Worm (Caenorhabditis elegans) whole organism, L4 larva: ENCODE measurements around the gene B0302.2.
A peak's percentile ranks its signal among the peaks of the same experiment; 100 is the strongest.

Experiments
- F44E2.7 ChIP-seq: fragments of 200-800 bp; sonication (Bioruptor generic); IDR thresholded peaks from 2 replicates; pipeline ENCODE4 v2.1.2; 2022; ENCODE audit warnings: missing genetic modification characterization, missing compliant biosample characterization
- R02D3.7 ChIP-seq: fragments of 150-350 bp; sonication (generic microtip); optimal IDR thresholded peaks from 3 replicates; lab custom pipeline; 2014; ENCODE audit warnings: missing biosample characterization, missing genetic modification characterization
- T20F7.1 ChIP-seq: fragments of 200-800 bp; sonication (Bioruptor generic); optimal IDR thresholded peaks from 2 replicates; lab custom pipeline; 2018; ENCODE audit warnings: mild to moderate bottlenecking, missing genetic modification characterization, missing compliant biosample characterization
- T26A8.4 ChIP-seq: fragments of 200-800 bp; sonication (Bioruptor generic); IDR thresholded peaks from 2 replicates; pipeline ENCODE4 v1.3.6; 2022; ENCODE audit warnings: missing genetic modification characterization, missing compliant biosample characterization
- Y5F2A.4 ChIP-seq: fragments of 200-800 bp; sonication (Bioruptor generic); optimal IDR thresholded peaks from 2 replicates; lab custom pipeline; 2018; ENCODE audit warnings: mild to moderate bottlenecking, missing genetic modification characterization, missing compliant biosample characterization
- Y75B8A.6 ChIP-seq: fragments of 200-800 bp; sonication (Bioruptor generic); IDR thresholded peaks from 2 replicates; pipeline ENCODE4 v1.3.6; 2022; ENCODE audit warnings: missing genetic modification reagents, missing genetic modification characterization, missing compliant biosample characterization
- ZK546.5 ChIP-seq, 2 experiments: sonication (generic microtip); optimal IDR thresholded peaks; 2 replicates each; lab custom pipeline; 2017; ENCODE audit warnings: missing biosample characterization in 2 of 2, missing genetic modification characterization in 2 of 2
- ceh-20 ChIP-seq: fragments of 200-800 bp; sonication (Bioruptor generic); IDR thresholded peaks from 2 replicates; pipeline ENCODE4 v1.3.6; 2022; ENCODE audit warnings: missing genetic modification reagents, missing genetic modification characterization, missing compliant biosample characterization
- ceh-28 ChIP-seq: fragments of 150-350 bp; optimal IDR thresholded peaks from 2 replicates; lab custom pipeline; 2014; ENCODE audit warnings: missing biosample characterization, missing genetic modification reagents, missing genetic modification characterization
- ceh-62 ChIP-seq: sonication (generic microtip); optimal IDR thresholded peaks from 2 replicates; lab custom pipeline; 2017; ENCODE audit warnings: missing biosample characterization, missing genetic modification characterization
- ceh-82 ChIP-seq: sonication (generic microtip); optimal IDR thresholded peaks from 2 replicates; lab custom pipeline; 2017; ENCODE audit warnings: missing biosample characterization, missing genetic modification characterization
- cey-2 ChIP-seq: sonication (generic microtip); optimal IDR thresholded peaks from 3 replicates; lab custom pipeline; 2017; ENCODE audit warnings: missing genetic modification characterization, mild to moderate bottlenecking, missing compliant biosample characterization, antibody characterized with exemption, borderline replicate concordance; ENCODE audit not compliant: insufficient read depth
- daf-16 ChIP-seq, 3 experiments: sonication (generic microtip); optimal IDR thresholded peaks; 2 replicates each; lab custom pipeline; 2016 to 2017; ENCODE audit warnings: missing genetic modification characterization in 3 of 3, missing genetic modification reagents in 3 of 3, mild to moderate bottlenecking in 2 of 3, missing compliant biosample characterization in 2 of 3, missing biosample characterization in 1 of 3, moderate library complexity in 1 of 3
- daf-19 ChIP-seq: fragments of 200-800 bp; sonication (Bioruptor generic); conservative IDR thresholded peaks from 2 replicates; pipeline ENCODE4 v1.3.6; 2022; ENCODE audit warnings: missing genetic modification characterization, missing compliant biosample characterization
- dmd-6 ChIP-seq: fragments of 200-800 bp; sonication (Bioruptor generic); IDR thresholded peaks from 2 replicates; pipeline ENCODE4 v1.3.6; 2022; ENCODE audit warnings: missing genetic modification reagents, missing genetic modification characterization, missing compliant biosample characterization
- dmd-8 ChIP-seq: fragments of 200-800 bp; sonication (Bioruptor generic); IDR thresholded peaks from 2 replicates; pipeline ENCODE4 v1.3.6; 2022; ENCODE audit warnings: missing genetic modification characterization, missing compliant biosample characterization
- dve-1 ChIP-seq: sonication (generic microtip); optimal IDR thresholded peaks from 2 replicates; lab custom pipeline; 2017; ENCODE audit warnings: antibody characterized with exemption, mild to moderate bottlenecking, missing genetic modification characterization, missing compliant biosample characterization; ENCODE audit not compliant: insufficient read depth
- egl-43 ChIP-seq: fragments of 200-800 bp; sonication (Bioruptor generic); IDR thresholded peaks from 2 replicates; pipeline ENCODE4 v1.3.6; 2022; ENCODE audit warnings: missing genetic modification reagents, missing genetic modification characterization, missing compliant biosample characterization
- fkh-10 ChIP-seq: fragments of 150-350 bp; optimal IDR thresholded peaks from 2 replicates; lab custom pipeline; 2014; ENCODE audit warnings: missing biosample characterization, missing genetic modification reagents, missing genetic modification characterization
- fos-1 ChIP-seq: fragments of 150-350 bp; optimal IDR thresholded peaks from 2 replicates; lab custom pipeline; 2014; ENCODE audit warnings: missing biosample characterization, missing genetic modification characterization
- hif-1 ChIP-seq, 2 experiments: sonication (generic microtip); optimal IDR thresholded peaks; 2 replicates each; lab custom pipeline; 2016 to 2017; ENCODE audit warnings: missing compliant biosample characterization in 2 of 2, missing genetic modification characterization in 2 of 2, missing genetic modification reagents in 2 of 2, missing genotype in 2 of 2, mild to moderate bottlenecking in 1 of 2
- hlh-11 ChIP-seq: fragments of 200-800 bp; sonication (Bioruptor generic); optimal IDR thresholded peaks from 2 replicates; lab custom pipeline; 2018; ENCODE audit warnings: mild to moderate bottlenecking, missing genetic modification characterization, missing compliant biosample characterization
- hmg-1.1 ChIP-seq: fragments of 200-800 bp; sonication (Bioruptor generic); IDR thresholded peaks from 2 replicates; pipeline ENCODE4 v1.3.6; 2022; ENCODE audit warnings: missing genetic modification reagents, missing genetic modification characterization, missing compliant biosample characterization
- lin-29 ChIP-seq: fragments of 200-800 bp; sonication (Bioruptor generic); IDR thresholded peaks from 2 replicates; pipeline ENCODE4 v1.3.6; 2022; ENCODE audit warnings: missing genetic modification reagents, missing genetic modification characterization, missing compliant biosample characterization
- lir-3 ChIP-seq: sonication (generic microtip); optimal IDR thresholded peaks from 2 replicates; lab custom pipeline; 2016; ENCODE audit warnings: mild to moderate bottlenecking, missing genetic modification characterization, missing compliant biosample characterization
- lsy-2 ChIP-seq, 2 experiments: fragments of 150-350 bp in 1 of 2; sonication (generic microtip) in 1 of 2; optimal IDR thresholded peaks; 2 replicates each; lab custom pipeline; 2014 to 2017; ENCODE audit warnings: missing biosample characterization in 2 of 2, missing genetic modification characterization in 2 of 2
- mdl-1 ChIP-seq, 2 experiments: fragments of 150-350 bp in 1 of 2; sonication (generic microtip) in 1 of 2; optimal IDR thresholded peaks; 2 replicates each; lab custom pipeline; 2014 to 2017; ENCODE audit warnings: missing biosample characterization in 2 of 2, missing genetic modification characterization in 2 of 2
- mep-1 ChIP-seq: fragments of 150-350 bp; sonication (generic microtip); optimal IDR thresholded peaks from 3 replicates; lab custom pipeline; 2014; ENCODE audit warnings: missing biosample characterization, missing genetic modification characterization
- mes-2 ChIP-seq: sonication (generic microtip); optimal IDR thresholded peaks from 2 replicates; lab custom pipeline; 2016; ENCODE audit warnings: missing genotype, mild to moderate bottlenecking, missing genetic modification characterization, missing compliant biosample characterization; ENCODE audit not compliant: poor library complexity, severe bottlenecking
- mxl-3 ChIP-seq: fragments of 200-800 bp; sonication (Bioruptor generic); optimal IDR thresholded peaks from 2 replicates; lab custom pipeline; 2018; ENCODE audit warnings: mild to moderate bottlenecking, missing genetic modification characterization, missing compliant biosample characterization
- nhr-10 ChIP-seq: fragments of 150-350 bp; optimal IDR thresholded peaks from 2 replicates; lab custom pipeline; 2014; ENCODE audit warnings: missing biosample characterization, missing genetic modification characterization
- nhr-25 ChIP-seq: sonication (generic microtip); optimal IDR thresholded peaks from 2 replicates; lab custom pipeline; 2017; ENCODE audit warnings: missing genetic modification characterization, mild to moderate bottlenecking, missing compliant biosample characterization, antibody characterized with exemption, moderate library complexity, borderline replicate concordance; ENCODE audit not compliant: insufficient read depth
- nhr-28 ChIP-seq: fragments of 150-350 bp; optimal IDR thresholded peaks from 2 replicates; lab custom pipeline; 2014; ENCODE audit warnings: missing biosample characterization, missing genetic modification characterization
- nhr-48 ChIP-seq: sonication (generic microtip); optimal IDR thresholded peaks from 2 replicates; lab custom pipeline; 2016; ENCODE audit warnings: mild to moderate bottlenecking, missing genetic modification characterization, missing compliant biosample characterization
- nhr-77 ChIP-seq: fragments of 150-350 bp; optimal IDR thresholded peaks from 2 replicates; lab custom pipeline; 2014; ENCODE audit warnings: missing biosample characterization, missing genetic modification characterization
- pqm-1 ChIP-seq: sonication (generic microtip); optimal IDR thresholded peaks from 2 replicates; lab custom pipeline; 2017; ENCODE audit warnings: missing biosample characterization, missing genetic modification characterization
- saeg-2 ChIP-seq: fragments of 200-800 bp; sonication (Bioruptor generic); IDR thresholded peaks from 2 replicates; pipeline ENCODE4 v1.3.6; 2022; ENCODE audit warnings: missing genetic modification reagents, missing genetic modification characterization, missing compliant biosample characterization
- set-16 ChIP-seq: fragments of 200-800 bp; sonication (Bioruptor generic); IDR thresholded peaks from 2 replicates; pipeline ENCODE4 v1.3.6; 2022; ENCODE audit warnings: missing genetic modification reagents, missing genetic modification characterization, missing compliant biosample characterization
- snpc-4 ChIP-seq: fragments of 150-350 bp; optimal IDR thresholded peaks from 2 replicates; lab custom pipeline; 2014; ENCODE audit warnings: missing biosample characterization, missing genetic modification characterization
- spr-3 ChIP-seq: fragments of 200-800 bp; sonication (Bioruptor generic); optimal IDR thresholded peaks from 2 replicates; lab custom pipeline; 2018; ENCODE audit warnings: mild to moderate bottlenecking, missing genetic modification characterization, missing compliant biosample characterization
- tag-97 ChIP-seq: fragments of 200-800 bp; sonication (Bioruptor generic); IDR thresholded peaks from 2 replicates; pipeline ENCODE4 v1.3.6; 2022; ENCODE audit warnings: missing genetic modification characterization, missing compliant biosample characterization
- zag-1 ChIP-seq: fragments of 150-350 bp; optimal IDR thresholded peaks from 2 replicates; lab custom pipeline; 2014; ENCODE audit warnings: missing biosample characterization, missing genetic modification characterization
- zfp-2 ChIP-seq: sonication (generic microtip); optimal IDR thresholded peaks from 2 replicates; lab custom pipeline; 2016; ENCODE audit warnings: mild to moderate bottlenecking, missing genetic modification characterization, missing compliant biosample characterization
- zip-11 ChIP-seq: fragments of 200-800 bp; sonication (Bioruptor generic); IDR thresholded peaks from 2 replicates; pipeline ENCODE4 v1.3.6; 2022; ENCODE audit warnings: missing genetic modification characterization, missing compliant biosample characterization
- ztf-7 ChIP-seq: fragments of 150-350 bp; optimal IDR thresholded peaks from 2 replicates; lab custom pipeline; 2014; ENCODE audit warnings: missing biosample characterization, missing genetic modification characterization

Gene B0302.2

DNA sequence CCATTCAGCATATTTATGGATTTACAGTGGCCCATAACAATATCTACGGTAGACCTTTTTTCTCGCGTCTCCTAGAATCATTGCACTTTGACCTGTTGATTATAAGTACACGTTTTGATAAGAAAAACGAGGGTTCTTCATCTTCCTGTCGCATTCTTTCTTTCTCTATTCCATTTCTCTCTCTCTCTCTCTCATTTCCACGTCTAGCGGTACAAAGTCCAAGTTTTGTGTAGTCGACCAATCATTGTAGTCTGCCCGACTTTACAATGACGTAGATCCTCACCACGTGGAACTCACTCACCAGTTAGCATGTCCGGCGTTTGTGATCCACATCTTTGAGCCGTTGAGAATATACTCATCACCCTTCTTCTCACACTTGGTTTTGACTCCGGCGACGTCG lies 37.8 kb downstream of the B0302.2 start (continued):
- TF ChIP-seq ztf-7 (tag; lab: Kevin White, UChicago) = no peak
- TF ChIP-seq daf-16 (GFP tag; optimal IDR thresholded peaks at IDR 0.05; lab: Kevin White, UChicago) = no peak
- TF ChIP-seq daf-16 (tag; optimal IDR thresholded peaks at IDR 0.05; lab: Kevin White, UChicago) = peak; percentile 43
- no peak for TF ChIP-seq Y75B8A.6 (GFP tag; lab: Robert Waterston, UW)
- TF ChIP-seq Y5F2A.4 (GFP tag; lab: Kevin White, UChicago) = no peak
- peak; percentile 63 for TF ChIP-seq hlh-11
- no peak for TF ChIP-seq nhr-25 (tag; lab: Kevin White, UChicago)
- no peak for TF ChIP-seq zip-11
- TF ChIP-seq nhr-77 (tag; lab: Kevin White, UChicago) = no peak
- no peak for TF ChIP-seq lir-3 (tag; lab: Kevin White, UChicago)
- TF ChIP-seq hif-1 (tag; optimal IDR thresholded peaks at IDR 0.05; lab: Kevin White, UChicago) = no peak
- no peak for TF ChIP-seq ZK546.5 (tag; optimal IDR thresholded peaks at IDR 0.05; lab: Kevin White, UChicago)
- TF ChIP-seq tag-97 (GFP tag; lab: Robert Waterston, UW) = no peak
- no peak for TF ChIP-seq ceh-82
- peak; percentile 50 for TF ChIP-seq pqm-1 (tag; lab: Kevin White, UChicago)
- TF ChIP-seq mep-1 = peak; percentile 11
- TF ChIP-seq T20F7.1 (GFP tag; lab: Kevin White, UChicago) = no peak
- TF ChIP-seq fkh-10 (GFP tag; lab: Kevin White, UChicago) = no peak
- no peak for TF ChIP-seq lin-29 (GFP tag; lab: Robert Waterston, UW)
- TF ChIP-seq fos-1 (tag; lab: Kevin White, UChicago) = no peak
- TF ChIP-seq lsy-2 (tag; optimal IDR thresholded peaks at IDR 0.05; lab: Kevin White, UChicago) = peak in 1 of 2 experiments; percentile 39
- no peak for TF ChIP-seq dmd-8 (GFP tag; lab: Robert Waterston, UW)
- no peak for TF ChIP-seq saeg-2 (GFP tag; lab: Robert Waterston, UW)
- peak; percentile 43 for TF ChIP-seq nhr-10
- no peak for TF ChIP-seq zfp-2 (tag; lab: Kevin White, UChicago)
- peak; percentile 71 to 88 for TF ChIP-seq mdl-1 (tag; optimal IDR thresholded peaks at IDR 0.05; lab: Kevin White, UChicago)
- TF ChIP-seq cey-2 = no peak
- TF ChIP-seq, all 104 proteins: peak for 18

DNA sequence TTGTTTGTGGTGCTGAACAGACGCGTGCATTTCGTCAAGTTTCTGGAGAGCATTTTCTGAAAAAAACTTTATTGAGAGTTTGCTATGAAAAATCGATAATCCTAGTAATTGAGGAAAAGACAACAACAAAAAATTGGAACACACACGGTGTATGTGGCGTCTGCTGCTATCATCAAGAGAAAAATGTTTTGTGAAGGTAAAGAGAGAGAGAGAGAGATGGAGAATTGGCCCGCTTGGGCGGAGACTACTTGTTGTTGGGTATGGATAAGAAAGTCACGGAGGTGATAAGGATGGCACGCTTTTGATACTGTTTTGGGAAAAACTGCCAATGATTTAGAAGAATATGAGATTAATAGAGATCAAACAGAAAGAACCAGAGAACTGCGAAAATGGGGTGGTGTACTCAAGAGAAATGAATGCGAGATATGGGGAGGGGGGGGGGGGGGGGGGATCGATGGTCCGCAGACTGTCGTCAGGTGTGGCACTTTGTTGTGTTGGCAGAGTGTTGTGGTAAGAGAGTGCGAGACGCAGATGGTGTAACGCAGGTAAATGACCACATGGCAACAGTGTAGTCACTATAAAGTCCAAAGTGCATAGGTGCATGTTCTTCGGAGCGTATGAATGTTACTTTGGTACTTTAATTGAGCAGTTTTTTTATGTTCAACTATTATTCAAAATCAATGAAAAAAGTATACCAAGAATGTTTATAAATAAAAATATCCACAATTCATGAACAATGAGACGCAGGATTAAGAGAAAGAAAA lies 38.9 kb downstream of the B0302.2 start, which contains the start of gene acdh-7:
Gene acdh-7 (minus strand): TSS at position 56 of the 764 bp plus-strand sequence.
- TF ChIP-seq mxl-3 (GFP tag; lab: Kevin White, UChicago) = peak; percentile 57
- peak; percentile 44 for TF ChIP-seq ceh-28 (tag; lab: Kevin White, UChicago)
- no peak for TF ChIP-seq ceh-20 (GFP tag; lab: Robert Waterston, UW)
- TF ChIP-seq pqm-1 (tag; lab: Kevin White, UChicago) = peak; percentile 29
- TF ChIP-seq mes-2 (tag; lab: Kevin White, UChicago) = peak; percentile 37
- peak in 1 of 2 experiments; percentile 62 for TF ChIP-seq mdl-1 (tag; optimal IDR thresholded peaks at IDR 0.05; lab: Kevin White, UChicago)
- TF ChIP-seq dve-1 = peak; percentile 66
- no peak for TF ChIP-seq zag-1 (tag; lab: Kevin White, UChicago)
- peak; percentile 69 for TF ChIP-seq hlh-11
- peak; percentile 73 for TF ChIP-seq nhr-28
- peak in 1 of 2 experiments; percentile 21 for TF ChIP-seq daf-16 (GFP tag; optimal IDR thresholded peaks at IDR 0.05; lab: Kevin White, UChicago)
- peak; percentile 87 for TF ChIP-seq daf-16 (tag; optimal IDR thresholded peaks at IDR 0.05; lab: Kevin White, UChicago)
- no peak for TF ChIP-seq egl-43 (GFP tag; lab: Robert Waterston, UW)

DNA sequence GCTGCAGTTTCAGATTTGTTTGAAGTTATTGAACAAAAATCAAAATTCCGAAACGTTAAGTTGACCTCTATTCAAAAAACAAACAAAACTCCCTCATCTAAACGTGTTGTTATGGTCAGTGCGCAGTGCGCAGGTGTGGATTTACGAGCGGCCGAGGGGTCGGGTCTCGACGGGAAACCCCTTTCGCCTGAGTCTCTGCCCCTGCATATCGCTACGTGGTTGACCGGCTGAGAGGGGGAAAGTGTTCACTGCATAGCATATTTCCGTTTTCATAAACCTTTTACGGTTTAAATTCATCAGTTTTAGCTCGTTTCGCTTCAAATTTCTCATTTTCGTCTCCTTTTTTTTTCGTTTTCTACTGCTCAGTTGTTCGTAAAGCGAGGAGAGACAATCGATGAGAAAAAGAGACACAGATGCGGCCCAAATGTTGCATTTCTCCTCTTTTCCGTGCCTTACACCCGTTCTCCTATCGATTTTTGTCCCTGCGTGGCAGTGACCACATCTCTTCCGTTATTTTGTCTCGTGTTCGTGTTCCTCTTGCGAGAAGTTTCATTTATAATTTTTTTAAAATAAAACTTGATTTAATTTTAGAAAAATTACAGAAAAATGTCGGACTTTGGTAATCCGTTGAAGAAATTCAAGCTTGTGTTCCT lies 43.7 kb downstream of the B0302.2 start, which contains the start of gene rab-6.2:
Gene rab-6.2 (plus strand): TSS at position 603 of the 653 bp plus-strand sequence.
- no peak for TF ChIP-seq ceh-62 (tag; lab: Kevin White, UChicago)
- peak; percentile 26; the same call in 1 of the 2 replicates for TF ChIP-seq set-16 (GFP tag; lab: Robert Waterston, UW)
- peak; percentile 24 for TF ChIP-seq hlh-11
- no peak for TF ChIP-seq egl-43 (GFP tag; lab: Robert Waterston, UW)
- TF ChIP-seq spr-3 (GFP tag; lab: Kevin White, UChicago) = no peak
- TF ChIP-seq nhr-48 = no peak
- no peak for TF ChIP-seq daf-19 (GFP tag; lab: Robert Waterston, UW)
- TF ChIP-seq dmd-6 (GFP tag; lab: Robert Waterston, UW) = no peak
- peak; percentile 17 for TF ChIP-seq mxl-3 (GFP tag; lab: Kevin White, UChicago)
- no peak for TF ChIP-seq F44E2.7 (GFP tag; lab: Robert Waterston, UW)
- TF ChIP-seq hmg-1.1 (GFP tag; lab: Robert Waterston, UW) = peak; percentile 28; the same call in 1 of the 2 replicates
- no peak for TF ChIP-seq T26A8.4 (GFP tag; lab: Robert Waterston, UW)
- TF ChIP-seq snpc-4 (tag; lab: Kevin White, UChicago) = no peak
- TF ChIP-seq nhr-10 = no peak
- TF ChIP-seq R02D3.7 (tag; lab: Kevin White, UChicago) = peak; percentile 19
